Fruit fly (Drosophila melanogaster) S2 (cell line): ENCODE results near the gene Cad87A.

ENCODE experiments used
- CG8478 ChIP-seq: fragments of >200 bp; optimal IDR thresholded peaks from 2 replicates; lab custom pipeline; 2018
- CTCF ChIP-seq, 2 experiments: fragments of >200 bp; optimal IDR thresholded peaks; 2 replicates each; lab custom pipeline; 2018

dm6 chr3R:11969217-11969616 is 20.3 kb upstream of the Cad87A start:
- TF ChIP-seq CTCF (optimal IDR thresholded peaks at IDR 0.05; lab: Kevin White, UChicago) (no peak), CG8478 (lab: Kevin White, UChicago) (no peak)
